Worm (Caenorhabditis elegans): ENCODE results near the gene rrp-8.

ce11 chrIV:438384-438783 is 42.0 kb downstream of the rrp-8 start:
- TF ChIP-seq med-1 (GFP tag; optimal IDR thresholded peaks at IDR 0.05; ENCODE audit: insufficient read depth) (no peak), flt-1 (GFP tag; IDR thresholded peaks at IDR 0.05) (no peak), cog-1 (tag; optimal IDR thresholded peaks at IDR 0.05) (no peak), ref-1 (GFP tag; conservative IDR thresholded peaks at IDR 0.05) (no peak)

All from whole organism, midembryonic.